Worm (Caenorhabditis elegans): ENCODE data around the gene Y69H2.17.

- no peak for TF ChIP-seq pqm-1 (tag; optimal IDR thresholded peaks at IDR 0.05)
- TF ChIP-seq hlh-30 (tag; optimal IDR thresholded peaks at IDR 0.05; ENCODE audit: insufficient read depth): no peak
- TF ChIP-seq ama-1 (optimal IDR thresholded peaks at IDR 0.05): no peak
Observed at ce11 chrV:18701306-18701705, 16.6 kb downstream of the Y69H2.17 start, which contains the start of gene Y69H2.9.

Data from whole organism, late embryonic.